Fruit fly (Drosophila melanogaster) whole organism, embryonic: ENCODE results near the gene CG15514.

Experiments used
- BEAF-32 ChIP-seq: fragments of 200-800 bp; sonication (Bioruptor generic); optimal IDR thresholded peaks from 3 replicates; lab custom pipeline; 2017; ENCODE audit warnings: missing biosample characterization, missing genetic modification characterization, mild to moderate bottlenecking, moderate library complexity, missing genetic modification reagents
- Bgb ChIP-seq: fragments of 200-800 bp; sonication (Bioruptor generic); IDR thresholded peaks from 2 replicates; pipeline ENCODE4 v1.3.6; 2022; ENCODE audit warnings: missing biosample characterization, missing genetic modification characterization; ENCODE audit not compliant: partially characterized antibody
- CG1024 ChIP-seq: fragments of 200-800 bp; sonication (Bioruptor generic); IDR thresholded peaks from 2 replicates; pipeline ENCODE4 v1.3.6; 2022; ENCODE audit warnings: missing biosample characterization, missing genetic modification characterization
- CG10366 ChIP-seq: fragments of 200-800 bp; sonication (Bioruptor generic); IDR thresholded peaks from 2 replicates; pipeline ENCODE4 v1.3.6; 2022; ENCODE audit warnings: missing biosample characterization, missing genetic modification characterization
- CG10979 ChIP-seq: fragments of 200-800 bp; sonication (Bioruptor generic); optimal IDR thresholded peaks from 2 replicates; lab custom pipeline; 2018; ENCODE audit warnings: missing biosample characterization, mild to moderate bottlenecking, missing genetic modification characterization, moderate library complexity
- CG12155 ChIP-seq: fragments of 200-800 bp; sonication (Bioruptor generic); optimal IDR thresholded peaks from 3 replicates; lab custom pipeline; 2016; ENCODE audit warnings: missing biosample characterization, missing genetic modification characterization
- CG12299 ChIP-seq: fragments of 200-800 bp; sonication (Bioruptor generic); optimal IDR thresholded peaks from 2 replicates; lab custom pipeline; 2018; ENCODE audit warnings: missing biosample characterization, mild to moderate bottlenecking, missing genetic modification characterization
- CG13296 ChIP-seq: fragments of 200-800 bp; sonication (Bioruptor generic); optimal IDR thresholded peaks from 3 replicates; lab custom pipeline; 2018; ENCODE audit warnings: missing biosample characterization, mild to moderate bottlenecking, missing genetic modification characterization
- CG14014 ChIP-seq: fragments of 200-800 bp; sonication (Bioruptor generic); IDR thresholded peaks from 2 replicates; pipeline ENCODE4 v1.3.6; 2022; ENCODE audit warnings: missing biosample characterization, missing genetic modification characterization
- CG14667 ChIP-seq: fragments of 200-800 bp; sonication (Bioruptor generic); IDR thresholded peaks from 2 replicates; pipeline ENCODE4 v1.3.6; 2022; ENCODE audit warnings: missing biosample characterization, missing genetic modification characterization
- CG14710 ChIP-seq: fragments of 200-800 bp; sonication (Bioruptor generic); optimal IDR thresholded peaks from 3 replicates; lab custom pipeline; 2019; ENCODE audit warnings: missing biosample characterization, mild to moderate bottlenecking, missing genetic modification characterization, moderate library complexity
- CG1603 ChIP-seq: fragments of 200-800 bp; sonication (Bioruptor generic); optimal IDR thresholded peaks from 2 replicates; lab custom pipeline; 2019; ENCODE audit warnings: missing biosample characterization, mild to moderate bottlenecking, missing genetic modification characterization, moderate library complexity
- CG16813 ChIP-seq: fragments of 200-800 bp; sonication (Bioruptor generic); IDR thresholded peaks from 3 replicates; pipeline ENCODE4 v1.3.6; 2022; ENCODE audit warnings: missing biosample characterization, missing genetic modification characterization; ENCODE audit not compliant: partially characterized antibody
- CG16863 ChIP-seq: fragments of 200-800 bp; sonication (Bioruptor generic); optimal IDR thresholded peaks from 3 replicates; lab custom pipeline; 2016; ENCODE audit warnings: missing biosample characterization, missing genetic modification characterization
- CG17568 ChIP-seq: fragments of 200-800 bp; sonication (Bioruptor generic); optimal IDR thresholded peaks from 2 replicates; lab custom pipeline; 2018; ENCODE audit warnings: missing biosample characterization, mild to moderate bottlenecking, missing genetic modification characterization, moderate library complexity
- CG2116 ChIP-seq: fragments of 200-800 bp; sonication (Bioruptor generic); optimal IDR thresholded peaks from 3 replicates; lab custom pipeline; 2018; ENCODE audit warnings: missing biosample characterization, mild to moderate bottlenecking, missing genetic modification characterization
- CG30431 ChIP-seq: fragments of 200-800 bp; sonication (Bioruptor generic); optimal IDR thresholded peaks from 2 replicates; lab custom pipeline; 2017; ENCODE audit warnings: missing biosample characterization, missing genetic modification characterization
- CG3847 ChIP-seq: fragments of 200-800 bp; sonication (Bioruptor generic); IDR thresholded peaks from 2 replicates; pipeline ENCODE4 v1.3.6; 2022; ENCODE audit warnings: missing biosample characterization, missing genetic modification characterization
- CG8359 ChIP-seq: fragments of 200-800 bp; sonication (Bioruptor generic); optimal IDR thresholded peaks from 2 replicates; lab custom pipeline; 2017; ENCODE audit warnings: missing biosample characterization, mild to moderate bottlenecking, missing genetic modification characterization, borderline replicate concordance
- CG9215 ChIP-seq: fragments of 200-800 bp; sonication (Bioruptor generic); IDR thresholded peaks from 2 replicates; pipeline ENCODE4 v1.3.6; 2022; ENCODE audit warnings: missing biosample characterization, missing genetic modification characterization
- CoRest ChIP-seq: fragments of 200-800 bp; sonication (Bioruptor generic); optimal IDR thresholded peaks from 3 replicates; lab custom pipeline; 2018; ENCODE audit warnings: missing biosample characterization, mild to moderate bottlenecking, missing genetic modification characterization, moderate library complexity
- Dp ChIP-seq: fragments of 200-800 bp; sonication (Bioruptor generic); optimal IDR thresholded peaks from 2 replicates; lab custom pipeline; 2018; ENCODE audit warnings: missing biosample characterization, mild to moderate bottlenecking, missing genetic modification characterization, moderate library complexity
- Elba2 ChIP-seq: fragments of 200-800 bp; sonication (Bioruptor generic); optimal IDR thresholded peaks from 3 replicates; lab custom pipeline; 2016; ENCODE audit warnings: missing biosample characterization, missing genetic modification characterization
- HmgZ ChIP-seq: fragments of 200-800 bp; sonication (Bioruptor generic); optimal IDR thresholded peaks from 2 replicates; lab custom pipeline; 2018; ENCODE audit warnings: missing biosample characterization, mild to moderate bottlenecking, missing genetic modification characterization
- MBD-R2 ChIP-seq: fragments of 200-800 bp; sonication (Bioruptor generic); IDR thresholded peaks from 2 replicates; pipeline ENCODE4 v1.3.6; 2022; ENCODE audit warnings: missing biosample characterization, missing genetic modification characterization
- MESR4 ChIP-seq: fragments of 200-800 bp; sonication (Bioruptor generic); optimal IDR thresholded peaks from 2 replicates; lab custom pipeline; 2018; ENCODE audit warnings: missing biosample characterization, mild to moderate bottlenecking, missing genetic modification characterization, moderate library complexity
- Max ChIP-seq: fragments of 200-800 bp; sonication (Bioruptor generic); optimal IDR thresholded peaks from 2 replicates; lab custom pipeline; 2016; ENCODE audit warnings: missing biosample characterization, mild to moderate bottlenecking, missing genetic modification characterization
- Myb ChIP-seq: fragments of 200-800 bp; sonication (Bioruptor generic); optimal IDR thresholded peaks from 2 replicates; lab custom pipeline; 2016; ENCODE audit warnings: missing biosample characterization, missing genetic modification characterization
- PHDP ChIP-seq: fragments of 200-800 bp; sonication (Bioruptor generic); optimal IDR thresholded peaks from 3 replicates; lab custom pipeline; 2018; ENCODE audit warnings: missing biosample characterization, mild to moderate bottlenecking, missing genetic modification characterization, moderate library complexity
- Sry-β ChIP-seq: fragments of 200-800 bp; sonication (Bioruptor generic); optimal IDR thresholded peaks from 2 replicates; lab custom pipeline; 2018; ENCODE audit warnings: missing biosample characterization, mild to moderate bottlenecking, missing genetic modification characterization, moderate library complexity
- Sry-δ ChIP-seq: fragments of 200-800 bp; sonication (Bioruptor generic); optimal IDR thresholded peaks from 2 replicates; lab custom pipeline; 2016; ENCODE audit warnings: missing biosample characterization, missing genetic modification characterization
- Stat92E ChIP-seq, 3 experiments: fragments of >200 bp in 2 of 3; fragments of 200-800 bp in 1 of 3; sonication (Bioruptor generic) in 1 of 3; optimal IDR thresholded peaks; 2 replicates each; lab custom pipeline; 2017 to 2019; ENCODE audit warnings: missing biosample characterization in 3 of 3, missing genetic modification characterization in 3 of 3, mild to moderate bottlenecking in 1 of 3, moderate library complexity in 1 of 3
- YL-1 ChIP-seq: fragments of 200-800 bp; sonication (Bioruptor generic); optimal IDR thresholded peaks from 3 replicates; lab custom pipeline; 2017; ENCODE audit warnings: missing biosample characterization, mild to moderate bottlenecking, missing genetic modification characterization
- ato ChIP-seq: fragments of 200-800 bp; sonication (Bioruptor generic); IDR thresholded peaks from 2 replicates; pipeline ENCODE4 v1.3.6; 2022; ENCODE audit warnings: missing biosample characterization, missing genetic modification characterization; ENCODE audit not compliant: partially characterized antibody
- bsh ChIP-seq, 2 experiments: fragments of 200-800 bp; sonication (Bioruptor generic); optimal IDR thresholded peaks; 2 replicates each; lab custom pipeline; 2017 to 2018; ENCODE audit warnings: mild to moderate bottlenecking in 2 of 2, missing biosample characterization in 2 of 2, missing genetic modification characterization in 2 of 2, moderate library complexity in 1 of 2
- cato ChIP-seq: fragments of 200-800 bp; sonication (Bioruptor generic); optimal IDR thresholded peaks from 2 replicates; lab custom pipeline; 2016; ENCODE audit warnings: missing biosample characterization, missing genetic modification characterization, borderline replicate concordance
- ci ChIP-seq: fragments of 200-800 bp; sonication (Bioruptor generic); IDR thresholded peaks from 3 replicates; pipeline ENCODE4 v1.3.6; 2022; ENCODE audit warnings: missing biosample characterization, missing genetic modification characterization
- danr ChIP-seq: fragments of 200-800 bp; sonication (Bioruptor generic); IDR thresholded peaks from 2 replicates; pipeline ENCODE4 v1.3.6; 2022; ENCODE audit warnings: missing biosample characterization, missing genetic modification characterization
- dm ChIP-seq: fragments of 200-800 bp; sonication (Bioruptor generic); optimal IDR thresholded peaks from 3 replicates; lab custom pipeline; 2016; ENCODE audit warnings: missing biosample characterization, missing genetic modification characterization
- ems ChIP-seq: fragments of 200-800 bp; sonication (Bioruptor generic); optimal IDR thresholded peaks from 3 replicates; lab custom pipeline; 2016; ENCODE audit warnings: missing biosample characterization, missing genetic modification characterization
- en ChIP-seq: fragments of 200-800 bp; sonication (Bioruptor generic); optimal IDR thresholded peaks from 2 replicates; lab custom pipeline; 2016; ENCODE audit warnings: missing biosample characterization, missing genetic modification characterization
- insv ChIP-seq, 2 experiments: fragments of 200-800 bp; sonication (Bioruptor generic); optimal IDR thresholded peaks; 3 replicates each; lab custom pipeline; 2016 to 2018; ENCODE audit warnings: missing biosample characterization in 2 of 2, missing genetic modification characterization in 2 of 2
- klu ChIP-seq: fragments of 200-800 bp; sonication (Bioruptor generic); IDR thresholded peaks from 2 replicates; pipeline ENCODE4 v1.3.6; 2022; ENCODE audit warnings: missing biosample characterization, missing genetic modification characterization
- nmo ChIP-seq: fragments of 200-800 bp; sonication (Bioruptor generic); optimal IDR thresholded peaks from 2 replicates; lab custom pipeline; 2018; ENCODE audit warnings: missing biosample characterization, mild to moderate bottlenecking, missing genetic modification characterization, moderate library complexity
- phol ChIP-seq: fragments of 200-800 bp; sonication (Bioruptor generic); optimal IDR thresholded peaks from 3 replicates; lab custom pipeline; 2018; ENCODE audit warnings: missing biosample characterization, mild to moderate bottlenecking, missing genetic modification characterization, moderate library complexity
- sna ChIP-seq: fragments of 200-800 bp; sonication (Bioruptor generic); IDR thresholded peaks from 2 replicates; pipeline ENCODE4 v1.3.6; 2022; ENCODE audit warnings: missing biosample characterization, missing genetic modification characterization; ENCODE audit not compliant: partially characterized antibody
- sr ChIP-seq: fragments of 200-800 bp; sonication (Bioruptor generic); IDR thresholded peaks from 3 replicates; pipeline ENCODE4 v1.3.6; 2022; ENCODE audit warnings: missing biosample characterization, missing genetic modification characterization
- unc-4 ChIP-seq: fragments of 200-800 bp; sonication (Bioruptor generic); IDR thresholded peaks from 2 replicates; pipeline ENCODE4 v1.3.6; 2022; ENCODE audit warnings: missing biosample characterization, missing genetic modification characterization; ENCODE audit not compliant: partially characterized antibody

CG15514 gene

DNA sequence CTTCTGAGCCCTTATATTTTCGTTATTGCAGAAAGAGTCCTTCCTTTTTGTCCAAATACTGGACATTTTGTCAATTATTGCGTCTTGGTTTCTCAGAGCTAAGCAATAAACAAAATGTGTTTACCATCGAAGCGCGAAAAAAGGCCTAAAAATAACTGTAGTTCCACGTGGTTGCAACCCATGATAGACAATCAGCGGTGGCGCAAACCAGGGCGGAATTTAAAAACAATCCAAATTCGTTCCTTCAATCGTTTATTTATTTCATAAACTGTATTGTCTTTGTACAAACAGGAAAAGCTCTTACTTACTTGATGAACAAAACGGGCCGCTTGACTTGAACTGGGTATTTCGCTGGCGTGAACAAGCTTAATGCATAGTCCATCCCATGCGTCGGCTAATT, 2.5 kb downstream of the CG15514 start, which contains the start of gene CG7824 (continued):
- TF ChIP-seq klu (GFP tag; lab: Robert Waterston, UW) (no peak), CG12155 (GFP tag; lab: Kevin White, UChicago) (no peak), CoRest (tag; lab: Kevin White, UChicago) (peak; percentile 19), danr (GFP tag; lab: Robert Waterston, UW) (no peak)

DNA sequence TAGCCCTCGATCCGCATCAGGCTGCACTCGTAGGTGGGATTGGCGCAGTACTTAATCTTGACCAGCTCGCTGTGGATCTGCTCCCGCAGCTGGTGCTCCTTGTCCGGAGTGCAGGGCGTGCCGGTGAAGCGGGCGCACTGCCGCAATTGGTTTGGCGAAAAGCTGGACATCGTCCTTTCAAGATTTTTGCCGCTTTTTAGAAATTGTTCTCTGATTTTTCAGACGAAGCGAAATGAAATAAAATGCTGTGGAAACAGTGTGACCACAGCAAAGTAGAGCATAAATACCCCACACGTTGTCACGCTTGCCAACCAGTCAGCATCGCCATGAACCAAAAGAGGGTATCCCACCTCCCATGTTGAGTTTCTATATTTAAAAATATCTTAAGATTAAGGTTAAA, 4.1 kb downstream of the CG15514 start, which contains the start of gene dgt1:
dgt1 (minus strand) TSS at position 264 of the 400 bp plus-strand sequence.
- TF ChIP-seq en (GFP tag; lab: Kevin White, UChicago) (no peak), ems (GFP tag; lab: Kevin White, UChicago) (peak; percentile 14), PHDP (tag; lab: Kevin White, UChicago) (no peak), CG16863 (GFP tag; lab: Kevin White, UChicago) (no peak), nmo (GFP tag; lab: Kevin White, UChicago) (peak; percentile 6), BEAF-32 (peak; percentile 38), CG10979 (tag; lab: Kevin White, UChicago) (no peak), CG9215 (no peak), CG14667 (no peak), CG12299 (tag; lab: Kevin White, UChicago) (no peak), sr (GFP tag; lab: Robert Waterston, UW) (no peak), cato (no peak), CG30431 (GFP tag; lab: Kevin White, UChicago) (no peak), CG17568 (no peak), Elba2 (GFP tag; lab: Kevin White, UChicago) (peak; percentile 40), Stat92E (GFP tag; optimal IDR thresholded peaks at IDR 0.05; lab: Kevin White, UChicago) (no peak), CG14710 (tag; lab: Kevin White, UChicago) (peak; percentile 85), unc-4 (GFP tag; lab: Robert Waterston, UW) (0 out of 2 replicates have a peak, but pooled peaks have one; percentile 16), phol (tag; lab: Kevin White, UChicago) (peak; percentile 14), MESR4 (GFP tag; lab: Kevin White, UChicago) (peak; percentile 95), Dp (peak; percentile 93), CG3847 (GFP tag; lab: Robert Waterston, UW) (peak; percentile 24; the same call in 1 of the 2 replicates), dm (peak; percentile 42), Myb (GFP tag; lab: Kevin White, UChicago) (peak; percentile 67), ato (GFP tag; lab: Robert Waterston, UW) (0 out of 2 replicates have a peak, but pooled peaks have one; percentile 29), CG8359 (GFP tag; lab: Kevin White, UChicago) (no peak), CG1024 (GFP tag; lab: Robert Waterston, UW) (no peak), bsh (GFP tag; optimal IDR thresholded peaks at IDR 0.05; lab: Kevin White, UChicago) (no peak), CG16813 (GFP tag; lab: Robert Waterston, UW) (no peak), Bgb (GFP tag; lab: Robert Waterston, UW) (peak; percentile 11; the same call in 1 of the 2 replicates), HmgZ (peak; percentile 63), YL-1 (peak; percentile 80), CG10366 (GFP tag; lab: Robert Waterston, UW) (no peak), Sry-β (GFP tag; lab: Kevin White, UChicago) (no peak), MBD-R2 (GFP tag; lab: Robert Waterston, UW) (peak; percentile 80), CG13296 (no peak), CG14014 (no peak), insv (GFP tag; optimal IDR thresholded peaks at IDR 0.05; lab: Kevin White, UChicago) (peak in 1 of 2 experiments; percentile 56), Sry-δ (GFP tag; lab: Kevin White, UChicago) (peak; percentile 20), ci (GFP tag; lab: Robert Waterston, UW) (peak; percentile 52; the same call in 1 of the 3 replicates), CG2116 (GFP tag; lab: Kevin White, UChicago) (peak; percentile 29), Max (peak; percentile 37), sna (GFP tag; lab: Robert Waterston, UW) (no peak), CG1603 (tag; lab: Kevin White, UChicago) (no peak)
